In genomic region chr3R:17794335-17795074, dm6 we compare ENCODE assay signal across 4 fruit fly cellular contexts.
TF ChIP-seq lines count a peak whose summit lies in the region.

TSS of gene CG43102 (minus strand) at chr3R:17794490.

TF ChIP-seq in whole organism, adult, 20 proteins besides CTCF, POLR2A, EP300 and RAD21 (continued from another document):
- peak; percentile 7 for TF ChIP-seq tj (GFP tag; optimal IDR thresholded peaks at IDR 0.05; lab: Kevin White, UChicago)
- TF ChIP-seq Hr96 (GFP tag; optimal IDR thresholded peaks at IDR 0.05; lab: Kevin White, UChicago) = peak; percentile 58

TF ChIP-seq in whole organism, embryonic, 481 proteins besides CTCF, POLR2A, EP300 and RAD21 (continued from another document and continues in another):
- TF ChIP-seq CG13123 (GFP tag; optimal IDR thresholded peaks at IDR 0.05; lab: Kevin White, UChicago) (peak; percentile 16), CG10274 (GFP tag; optimal IDR thresholded peaks at IDR 0.05; lab: Kevin White, UChicago) (peak; percentile 16), rib (GFP tag; IDR thresholded peaks at IDR 0.05; lab: Robert Waterston, UW) (no peak; the same call in none of the 2 replicates), Xrp1 (GFP tag; IDR thresholded peaks at IDR 0.05; lab: Robert Waterston, UW) (peak; percentile 71), fu2 (GFP tag; optimal IDR thresholded peaks at IDR 0.05; lab: Kevin White, UChicago) (no peak), bowl (GFP tag; IDR thresholded peaks at IDR 0.05; lab: Robert Waterston, UW) (peak; percentile 50; the same call in 1 of the 2 replicates), vfl (GFP tag; optimal IDR thresholded peaks at IDR 0.05; lab: Kevin White, UChicago) (peak; percentile 21), z (GFP tag; IDR thresholded peaks at IDR 0.05; lab: Robert Waterston, UW) (no peak), CG10147 (GFP tag; optimal IDR thresholded peaks at IDR 0.05; lab: Kevin White, UChicago) (no peak), CG10565 (GFP tag; optimal IDR thresholded peaks at IDR 0.05; lab: Kevin White, UChicago) (no peak), sob (GFP tag; IDR thresholded peaks at IDR 0.05; lab: Robert Waterston, UW) (peak; percentile 79), CG2202 (tag; optimal IDR thresholded peaks at IDR 0.05; lab: Kevin White, UChicago) (no peak), vvl (GFP tag; IDR thresholded peaks at IDR 0.05; lab: Robert Waterston, UW) (peak; percentile 86), jigr1 (GFP tag; IDR thresholded peaks at IDR 0.05; lab: Robert Waterston, UW) (no peak; the same call in 2 of the 3 replicates), Eip74EF (GFP tag; optimal IDR thresholded peaks at IDR 0.05; lab: Kevin White, UChicago) (peak in 1 of 2 experiments; percentile 36), run (tag; optimal IDR thresholded peaks at IDR 0.05; lab: Kevin White, UChicago) (peak; percentile 37), psq (GFP tag; optimal IDR thresholded peaks at IDR 0.05; lab: Kevin White, UChicago) (no peak), CG12155 (GFP tag; optimal IDR thresholded peaks at IDR 0.05; lab: Kevin White, UChicago) (peak; percentile 19), yki (optimal IDR thresholded peaks at IDR 0.05; lab: Kevin White, UChicago) (no peak), CG2129 (GFP tag; IDR thresholded peaks at IDR 0.05; lab: Robert Waterston, UW; ENCODE audit: partially characterized antibody) (peak; percentile 62; the same call in 1 of the 2 replicates), pum (GFP tag; optimal IDR thresholded peaks at IDR 0.05; lab: Kevin White, UChicago) (peak; percentile 37), CG13624 (GFP tag; optimal IDR thresholded peaks at IDR 0.05; lab: Kevin White, UChicago) (peak; percentile 8), twi (tag; optimal IDR thresholded peaks at IDR 0.05; lab: Kevin White, UChicago) (peak; percentile 77), CG17802 (tag; optimal IDR thresholded peaks at IDR 0.05; lab: Kevin White, UChicago) (peak; percentile 52), stwl (tag; optimal IDR thresholded peaks at IDR 0.05; lab: Kevin White, UChicago) (peak; percentile 46), CG7556 (GFP tag; optimal IDR thresholded peaks at IDR 0.05; lab: Kevin White, UChicago) (peak; percentile 49), CG14667 (GFP tag; IDR thresholded peaks at IDR 0.05; lab: Robert Waterston, UW) (peak; percentile 59), btn (GFP tag; optimal IDR thresholded peaks at IDR 0.05; lab: Kevin White, UChicago) (no peak), dmrt11E (tag; optimal IDR thresholded peaks at IDR 0.05; lab: Kevin White, UChicago) (peak; percentile 7), pros (GFP tag; optimal IDR thresholded peaks at IDR 0.05; lab: Kevin White, UChicago) (no peak), MBD-R2 (GFP tag; IDR thresholded peaks at IDR 0.05; lab: Robert Waterston, UW) (peak; percentile 53), Rx (GFP tag; IDR thresholded peaks at IDR 0.05; lab: Robert Waterston, UW) (peak; percentile 10; the same call in 1 of the 2 replicates), shn (GFP tag; optimal IDR thresholded peaks at IDR 0.05; lab: Kevin White, UChicago) (no peak), C15 (GFP tag; IDR thresholded peaks at IDR 0.05; lab: Robert Waterston, UW) (0 out of 3 replicates have a peak, but pooled peaks have one; percentile 42), D19A (tag; optimal IDR thresholded peaks at IDR 0.05; lab: Kevin White, UChicago) (peak; percentile 56), CG13287 (GFP tag; IDR thresholded peaks at IDR 0.05; lab: Robert Waterston, UW; ENCODE audit: partially characterized antibody) (peak; percentile 79), nom (GFP tag; optimal IDR thresholded peaks at IDR 0.05; lab: Kevin White, UChicago) (peak; percentile 51), CG3726 (GFP tag; IDR thresholded peaks at IDR 0.05; lab: Robert Waterston, UW) (peak; percentile 43; the same call in 1 of the 3 replicates), CG7372 (GFP tag; IDR thresholded peaks at IDR 0.05; lab: Robert Waterston, UW) (peak; percentile 69), esg (GFP tag; conservative IDR thresholded peaks at IDR 0.05; lab: Robert Waterston, UW) (no peak; the same call in 1 of the 2 replicates), CG8478 (optimal IDR thresholded peaks at IDR 0.05; lab: Kevin White, UChicago) (no peak), lab (GFP tag; optimal IDR thresholded peaks at IDR 0.05; lab: Kevin White, UChicago) (peak; percentile 73)

TF ChIP-seq in whole organism, prepupa, 60 proteins besides CTCF, POLR2A, EP300 and RAD21 (continued from another document):
- TF ChIP-seq CG16779 (tag; optimal IDR thresholded peaks at IDR 0.05; lab: Kevin White, UChicago) (peak; percentile 11), esn (GFP tag; optimal IDR thresholded peaks at IDR 0.05; lab: Kevin White, UChicago) (peak; percentile 63), Blimp-1 (GFP tag; optimal IDR thresholded peaks at IDR 0.05; lab: Kevin White, UChicago) (peak; percentile 29), net (GFP tag; optimal IDR thresholded peaks at IDR 0.05; lab: Kevin White, UChicago) (peak; percentile 74), CG10631 (GFP tag; optimal IDR thresholded peaks at IDR 0.05; lab: Kevin White, UChicago) (peak; percentile 74), svp (GFP tag; lab: Kevin White, UChicago) (peak; percentile 74), CG8319 (GFP tag; optimal IDR thresholded peaks at IDR 0.05; lab: Kevin White, UChicago) (peak; percentile 36), Ets96B (tag; optimal IDR thresholded peaks at IDR 0.05; lab: Kevin White, UChicago) (peak; percentile 60), CG31627 (GFP tag; optimal IDR thresholded peaks at IDR 0.05; lab: Kevin White, UChicago) (peak; percentile 42), Sox102F (GFP tag; optimal IDR thresholded peaks at IDR 0.05; lab: Kevin White, UChicago) (peak; percentile 75), CG3032 (tag; optimal IDR thresholded peaks at IDR 0.05; lab: Kevin White, UChicago) (peak; percentile 45), salr (GFP tag; optimal IDR thresholded peaks at IDR 0.05; lab: Kevin White, UChicago) (peak in 1 of 2 experiments; percentile 50), CG6163 (GFP tag; IDR thresholded peaks at IDR 0.05; lab: Robert Waterston, UW) (peak; percentile 88), Met (GFP tag; optimal IDR thresholded peaks at IDR 0.05; lab: Kevin White, UChicago) (peak; percentile 69), Sox15 (GFP tag; optimal IDR thresholded peaks at IDR 0.05; lab: Kevin White, UChicago) (peak; percentile 16), Hr38 (GFP tag; optimal IDR thresholded peaks at IDR 0.05; lab: Kevin White, UChicago) (no peak), Sox14 (GFP tag; optimal IDR thresholded peaks at IDR 0.05; lab: Kevin White, UChicago) (peak; percentile 53), pdm3 (GFP tag; optimal IDR thresholded peaks at IDR 0.05; lab: Kevin White, UChicago) (peak; percentile 54), OdsH (GFP tag; optimal IDR thresholded peaks at IDR 0.05; lab: Kevin White, UChicago) (peak; percentile 73), vri (GFP tag; optimal IDR thresholded peaks at IDR 0.05; lab: Kevin White, UChicago) (peak; percentile 50), cyc (GFP tag; optimal IDR thresholded peaks at IDR 0.05; lab: Kevin White, UChicago) (peak; percentile 22), Hr39 (GFP tag; optimal IDR thresholded peaks at IDR 0.05; lab: Kevin White, UChicago) (peak; percentile 58), Eip78C (GFP tag; lab: Kevin White, UChicago) (peak; percentile 92), CG4318 (GFP tag; optimal IDR thresholded peaks at IDR 0.05; lab: Kevin White, UChicago) (peak; percentile 45), CG8632 (GFP tag; optimal IDR thresholded peaks at IDR 0.05; lab: Kevin White, UChicago) (peak; percentile 68), CG3919 (GFP tag; optimal IDR thresholded peaks at IDR 0.05; lab: Kevin White, UChicago) (peak; percentile 85), CG10669 (GFP tag; optimal IDR thresholded peaks at IDR 0.05; lab: Kevin White, UChicago) (peak; percentile 43), CG15336 (GFP tag; IDR thresholded peaks at IDR 0.05; lab: Robert Waterston, UW) (peak; percentile 71), Smox (GFP tag; optimal IDR thresholded peaks at IDR 0.05; lab: Kevin White, UChicago) (peak; percentile 39), eg (GFP tag; IDR thresholded peaks at IDR 0.05; lab: Robert Waterston, UW) (peak; percentile 84), Gug (GFP tag; IDR thresholded peaks at IDR 0.05; lab: Robert Waterston, UW) (0 out of 2 replicates have a peak, but pooled peaks have one; percentile 23), CG6808 (GFP tag; optimal IDR thresholded peaks at IDR 0.05; lab: Kevin White, UChicago) (peak; percentile 26), Eip93F (GFP tag; optimal IDR thresholded peaks at IDR 0.05; lab: Kevin White, UChicago) (peak; percentile 27), CG6792 (GFP tag; optimal IDR thresholded peaks at IDR 0.05; lab: Kevin White, UChicago) (peak; percentile 52), CG6276 (GFP tag; optimal IDR thresholded peaks at IDR 0.05; lab: Kevin White, UChicago) (no peak), CG34406 (GFP tag; optimal IDR thresholded peaks at IDR 0.05; lab: Kevin White, UChicago) (peak; percentile 74), CG11762 (GFP tag; optimal IDR thresholded peaks at IDR 0.05; lab: Kevin White, UChicago; ENCODE audit: insufficient read depth) (peak; percentile 27), dac (GFP tag; optimal IDR thresholded peaks at IDR 0.05; lab: Kevin White, UChicago) (peak; percentile 11), CG8119 (GFP tag; IDR thresholded peaks at IDR 0.05; lab: Robert Waterston, UW) (peak; percentile 69; the same call in 2 of the 3 replicates), CG9139 (GFP tag; optimal IDR thresholded peaks at IDR 0.05; lab: Kevin White, UChicago) (peak; percentile 7), CG11902 (GFP tag; optimal IDR thresholded peaks at IDR 0.05; lab: Kevin White, UChicago) (peak; percentile 70)
TF ChIP-seq in whole organism, prepupa: peak in this region for 55.

TF ChIP-seq in whole organism, wandering third instar larva, 38 proteins besides CTCF, POLR2A, EP300 and RAD21 (continued from another document):
- peak; percentile 59 for TF ChIP-seq h (GFP tag; optimal IDR thresholded peaks at IDR 0.05; lab: Kevin White, UChicago)
- no peak for TF ChIP-seq jim (GFP tag; optimal IDR thresholded peaks at IDR 0.05; lab: Kevin White, UChicago)
- TF ChIP-seq fru (GFP tag; optimal IDR thresholded peaks at IDR 0.05; lab: Kevin White, UChicago) = peak; percentile 34
- TF ChIP-seq Hr78 (GFP tag; optimal IDR thresholded peaks at IDR 0.05; lab: Kevin White, UChicago) = no peak
- peak; percentile 32 for TF ChIP-seq woc (GFP tag; optimal IDR thresholded peaks at IDR 0.05; lab: Kevin White, UChicago)
- no peak for TF ChIP-seq brk (GFP tag; optimal IDR thresholded peaks at IDR 0.05; lab: Kevin White, UChicago)
- TF ChIP-seq OdsH (GFP tag; optimal IDR thresholded peaks at IDR 0.05; lab: Kevin White, UChicago) = no peak
- no peak for TF ChIP-seq pan (optimal IDR thresholded peaks at IDR 0.05; lab: Kevin White, UChicago)
- TF ChIP-seq Hr83 (GFP tag; optimal IDR thresholded peaks at IDR 0.05; lab: Kevin White, UChicago; ENCODE audit: poor library complexity, severe bottlenecking) = peak; percentile 75
- peak in 1 of 2 experiments; percentile 76 for TF ChIP-seq foxo (GFP tag; optimal IDR thresholded peaks at IDR 0.05; lab: Kevin White, UChicago)
- no peak for TF ChIP-seq CrebA (GFP tag; optimal IDR thresholded peaks at IDR 0.05; lab: Kevin White, UChicago; ENCODE audit: borderline replicate concordance)
- TF ChIP-seq sv (GFP tag; optimal IDR thresholded peaks at IDR 0.05; lab: Kevin White, UChicago) = peak; percentile 1
- TF ChIP-seq Jra (GFP tag; optimal IDR thresholded peaks at IDR 0.05; lab: Kevin White, UChicago) = no peak
- no peak for TF ChIP-seq Rel (GFP tag; optimal IDR thresholded peaks at IDR 0.05; lab: Kevin White, UChicago)
- peak; percentile 65 for TF ChIP-seq Rel (tag; optimal IDR thresholded peaks at IDR 0.05; lab: Kevin White, UChicago)
- TF ChIP-seq lola (GFP tag; optimal IDR thresholded peaks at IDR 0.05; lab: Kevin White, UChicago) = no peak
